Worm (Caenorhabditis elegans): ENCODE measurements around the gene mttu-1.

- TF ChIP-seq Y105C5A.15 (GFP tag; IDR thresholded peaks at IDR 0.05) (no peak), ZK337.2 (GFP tag; IDR thresholded peaks at IDR 0.05) (no peak), nhr-237 (tag; optimal IDR thresholded peaks at IDR 0.05) (no peak), nhr-76 (tag; optimal IDR thresholded peaks at IDR 0.05) (no peak), unc-62 (GFP tag; optimal IDR thresholded peaks at IDR 0.05 in 1 of 2) (no peak), unc-62 (tag; optimal IDR thresholded peaks at IDR 0.05) (no peak), zfp-2 (tag; optimal IDR thresholded peaks at IDR 0.05) (no peak), lsy-2 (tag; optimal IDR thresholded peaks at IDR 0.05) (no peak), daf-8 (GFP tag; IDR thresholded peaks at IDR 0.05) (no peak), ceh-82 (tag; optimal IDR thresholded peaks at IDR 0.05) (no peak), zag-1 (tag; optimal IDR thresholded peaks at IDR 0.05) (no peak), aly-2 (tag; optimal IDR thresholded peaks at IDR 0.05) (no peak), madf-5 (GFP tag; IDR thresholded peaks at IDR 0.05) (no peak), F10B5.3 (tag; optimal IDR thresholded peaks at IDR 0.05) (no peak), dmd-8 (GFP tag; IDR thresholded peaks at IDR 0.05) (no peak)
Measured at ce11 chrIV:11296787-11297186, at the start of gene mttu-1.

Data from whole organism, L4 larva.